Fruit fly (Drosophila melanogaster): Measurements from ENCODE around the gene CG43702.

DNA sequence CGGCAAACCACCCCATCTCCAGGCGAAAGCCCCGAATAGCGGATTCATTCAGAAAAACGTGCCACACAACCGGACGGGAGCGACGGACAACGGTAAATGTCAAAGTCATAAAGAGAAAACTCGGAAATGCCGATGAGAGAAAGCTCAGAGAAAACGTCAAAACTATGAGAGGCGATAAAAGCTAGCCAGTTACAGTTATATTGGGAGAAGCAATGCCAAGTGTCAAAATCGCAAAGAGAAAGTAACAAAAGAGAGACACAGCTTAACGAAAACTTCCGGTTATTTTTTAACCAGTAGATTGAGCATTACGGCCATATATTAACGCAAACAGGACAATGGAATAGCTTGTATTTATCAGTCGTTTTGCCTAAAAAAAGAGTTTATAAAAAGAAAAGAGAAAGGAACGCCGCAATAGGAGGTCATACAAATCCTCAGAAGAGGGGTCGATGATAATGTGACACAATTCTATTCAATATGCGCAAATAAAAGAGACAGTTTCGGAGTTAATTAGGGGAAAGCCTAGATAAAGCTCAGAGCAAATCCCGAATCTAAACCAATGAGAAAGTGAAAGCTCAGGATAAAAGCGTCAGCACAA, 20.9 kb downstream of the CG43702 start:
- no peak for TF ChIP-seq psq (optimal IDR thresholded peaks at IDR 0.05)
- TF ChIP-seq CG8478 (optimal IDR thresholded peaks at IDR 0.05), result no peak
- TF ChIP-seq EcR (GFP tag; optimal IDR thresholded peaks at IDR 0.05), result no peak
- no peak for TF ChIP-seq usp (GFP tag; optimal IDR thresholded peaks at IDR 0.05)
